Fruit fly (Drosophila melanogaster): ENCODE data around the gene Hus1-like.

Gene Hus1-like

DNA sequence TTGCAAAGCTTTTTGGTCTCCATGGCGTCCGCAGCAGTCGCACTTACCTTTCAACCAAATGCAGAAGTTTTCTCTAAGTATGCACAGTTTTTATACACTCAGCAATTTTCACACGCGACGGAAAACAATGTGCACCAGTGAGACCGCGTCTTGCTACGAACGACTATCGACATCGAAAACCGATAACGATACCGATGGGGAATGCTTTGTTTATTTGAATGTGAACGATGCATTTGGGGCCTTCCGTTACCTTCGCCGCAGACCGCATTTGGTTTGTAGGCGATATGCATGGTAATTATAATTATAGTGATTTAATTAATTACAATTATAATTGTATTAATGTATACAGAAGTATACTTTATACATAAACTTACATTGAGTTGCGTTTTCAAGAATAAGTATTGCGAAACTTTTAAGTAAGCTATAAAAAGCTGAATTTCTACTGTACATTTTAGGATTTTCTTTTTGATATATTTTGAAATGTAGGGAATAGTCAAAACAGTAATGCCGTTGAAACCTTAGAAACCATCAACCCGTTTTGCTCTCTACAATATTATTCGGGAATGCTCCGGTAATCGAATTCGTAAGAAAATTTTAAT lies at the start of gene Hus1-like, which contains the start of gene ctrip:
TSS of gene Hus1-like (minus strand) at position 161 of the 599 bp plus-strand sequence.
TSS of gene ctrip (minus strand) at position 161 of the 599 bp plus-strand sequence.
- 0 out of 2 replicates have a peak, but pooled peaks have one; percentile 14 for TF ChIP-seq CG12605 (GFP tag; IDR thresholded peaks at IDR 0.05)
- TF ChIP-seq fd96Ca (GFP tag; IDR thresholded peaks at IDR 0.05), result 0 out of 3 replicates have a peak, but pooled peaks have one; percentile 36
- peak; percentile 27 for TF ChIP-seq EcR (GFP tag; optimal IDR thresholded peaks at IDR 0.05)
- TF ChIP-seq CG17806 (tag; optimal IDR thresholded peaks at IDR 0.05), result no peak

- no peak for TF ChIP-seq CG9948 (tag; optimal IDR thresholded peaks at IDR 0.05)
- no peak for TF ChIP-seq Snoo (tag; optimal IDR thresholded peaks at IDR 0.05)
- TF ChIP-seq Pif1A (GFP tag; optimal IDR thresholded peaks at IDR 0.05), result no peak
- no peak for TF ChIP-seq Pif1B (GFP tag; optimal IDR thresholded peaks at IDR 0.05)
- TF ChIP-seq CG8159 (tag; optimal IDR thresholded peaks at IDR 0.05), result no peak
- no peak for TF ChIP-seq fd96Ca (GFP tag; IDR thresholded peaks at IDR 0.05)
- no peak for TF ChIP-seq D1 (tag; optimal IDR thresholded peaks at IDR 0.05)
- no peak for TF ChIP-seq gl (tag; optimal IDR thresholded peaks at IDR 0.05)
- TF ChIP-seq EcR (GFP tag; optimal IDR thresholded peaks at IDR 0.05), result no peak
- TF ChIP-seq CG32121 (GFP tag; IDR thresholded peaks at IDR 0.05), result no peak
- no peak for TF ChIP-seq rn (GFP tag; IDR thresholded peaks at IDR 0.05)
- TF ChIP-seq CG15710 (tag; optimal IDR thresholded peaks at IDR 0.05), result no peak
- no peak for TF ChIP-seq Ets98B (GFP tag; IDR thresholded peaks at IDR 0.05)
- TF ChIP-seq CG8301 (tag; optimal IDR thresholded peaks at IDR 0.05), result no peak
- TF ChIP-seq CG14655 (GFP tag; optimal IDR thresholded peaks at IDR 0.05), result no peak
These were observed 49.2 kb upstream of the Hus1-like start for dm6 chr3R:4861144-4861543.

DNA sequence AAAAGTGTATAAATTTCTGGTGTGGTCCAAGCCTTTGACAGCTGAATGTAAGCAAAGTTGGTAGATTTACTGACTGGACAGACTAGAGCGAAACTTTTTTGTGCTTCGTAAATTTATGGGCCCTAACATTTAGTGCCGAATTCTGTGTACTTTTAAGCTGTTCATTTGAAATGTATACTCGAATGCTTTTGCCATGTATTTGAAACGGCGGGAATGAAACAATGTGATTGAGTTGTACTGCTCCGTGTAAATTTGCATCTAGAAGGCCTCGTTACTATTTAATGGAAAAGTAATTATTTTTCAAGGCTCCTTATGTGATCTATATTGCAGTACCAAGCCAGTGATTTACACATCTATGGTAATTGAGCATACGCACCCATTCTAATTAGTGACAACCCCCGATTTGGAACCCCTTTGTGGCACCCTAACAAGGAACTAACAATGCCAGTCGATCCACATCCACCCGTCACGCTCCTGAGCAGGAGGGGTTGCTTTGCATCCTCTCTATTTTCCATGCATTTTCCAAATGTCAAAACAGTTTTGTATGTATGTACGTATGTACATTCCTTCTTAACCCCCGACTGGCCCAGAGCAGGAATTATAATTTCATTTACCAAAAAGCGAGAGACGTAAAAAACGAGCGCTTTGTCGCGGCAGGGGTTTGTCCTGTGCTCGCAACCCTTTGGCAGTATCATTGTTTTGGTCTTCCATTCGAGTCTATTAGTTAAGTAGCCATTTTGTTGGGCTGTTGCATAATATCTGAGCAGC lies 46.8 kb upstream of the Hus1-like start:
- TF ChIP-seq EcR (GFP tag; optimal IDR thresholded peaks at IDR 0.05) (no peak), Ets98B (GFP tag; IDR thresholded peaks at IDR 0.05) (no peak), gl (tag; optimal IDR thresholded peaks at IDR 0.05) (no peak), Pif1B (GFP tag; optimal IDR thresholded peaks at IDR 0.05) (no peak), CG14655 (GFP tag; optimal IDR thresholded peaks at IDR 0.05) (no peak), CG13204 (GFP tag; optimal IDR thresholded peaks at IDR 0.05) (no peak), CG10348 (GFP tag; IDR thresholded peaks at IDR 0.05) (no peak), rn (GFP tag; IDR thresholded peaks at IDR 0.05) (no peak), Snoo (tag; optimal IDR thresholded peaks at IDR 0.05) (no peak), CG32121 (GFP tag; IDR thresholded peaks at IDR 0.05) (no peak), CG34367 (tag; optimal IDR thresholded peaks at IDR 0.05) (no peak)

DNA sequence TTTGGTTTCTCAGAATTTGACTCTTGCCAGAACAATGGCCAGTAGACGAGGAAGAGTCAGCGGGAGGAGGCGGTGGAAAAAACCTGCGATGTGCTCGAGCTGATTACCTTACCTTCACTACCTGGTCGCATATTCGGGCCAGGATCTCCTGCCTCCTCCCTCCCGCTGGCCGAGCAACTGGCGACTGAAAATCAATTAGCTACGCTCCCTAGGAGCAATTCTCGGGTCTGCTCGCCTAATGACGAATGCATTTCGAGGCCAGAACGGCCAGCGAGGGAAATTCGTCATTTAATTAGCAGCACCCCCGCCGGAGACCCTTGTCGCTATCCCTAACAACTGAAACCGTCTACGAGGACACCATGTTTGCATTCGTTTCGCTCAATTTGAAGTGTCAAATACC lies 46.1 kb upstream of the Hus1-like start:
- TF ChIP-seq CG15710 (tag; optimal IDR thresholded peaks at IDR 0.05) (no peak), CG8159 (tag; optimal IDR thresholded peaks at IDR 0.05) (no peak), CG12605 (GFP tag; IDR thresholded peaks at IDR 0.05) (no peak), Ets98B (GFP tag; IDR thresholded peaks at IDR 0.05) (no peak), Snoo (tag; optimal IDR thresholded peaks at IDR 0.05) (no peak), EcR (GFP tag; optimal IDR thresholded peaks at IDR 0.05) (no peak), CG17806 (tag; optimal IDR thresholded peaks at IDR 0.05) (no peak), CG8301 (tag; optimal IDR thresholded peaks at IDR 0.05) (no peak), CG4496 (GFP tag; IDR thresholded peaks at IDR 0.05) (no peak), Pif1B (GFP tag; optimal IDR thresholded peaks at IDR 0.05) (no peak), CG34367 (tag; optimal IDR thresholded peaks at IDR 0.05) (no peak), gl (tag; optimal IDR thresholded peaks at IDR 0.05) (no peak), fd96Ca (GFP tag; IDR thresholded peaks at IDR 0.05) (no peak), CG13204 (GFP tag; optimal IDR thresholded peaks at IDR 0.05) (no peak), CG10348 (GFP tag; IDR thresholded peaks at IDR 0.05) (no peak), CG32121 (GFP tag; IDR thresholded peaks at IDR 0.05) (no peak), Pif1A (GFP tag; optimal IDR thresholded peaks at IDR 0.05) (no peak), CG9948 (tag; optimal IDR thresholded peaks at IDR 0.05) (no peak), D1 (tag; optimal IDR thresholded peaks at IDR 0.05) (no peak)

DNA sequence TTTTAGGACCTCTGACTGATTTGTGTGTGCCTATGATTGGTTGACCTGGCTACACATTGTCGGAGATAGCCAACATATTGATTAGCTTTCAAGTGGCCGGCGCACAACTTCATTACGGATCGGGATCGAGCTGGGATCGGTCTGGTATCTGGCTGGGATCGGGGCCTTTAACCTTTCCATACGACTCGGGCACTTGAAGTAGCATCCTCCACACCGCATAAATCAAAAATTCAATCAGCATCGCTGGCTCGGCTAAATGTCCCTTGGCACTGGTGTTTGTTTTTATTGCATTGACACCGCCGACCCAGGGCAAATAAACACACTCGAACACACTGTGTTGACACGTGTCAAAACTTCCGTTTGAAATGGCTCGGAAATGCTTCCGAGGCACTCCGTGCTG lies 43.8 kb upstream of the Hus1-like start:
- no peak for TF ChIP-seq CG10348 (GFP tag; IDR thresholded peaks at IDR 0.05)
- no peak for TF ChIP-seq rn (GFP tag; IDR thresholded peaks at IDR 0.05)
- no peak for TF ChIP-seq Pif1B (GFP tag; optimal IDR thresholded peaks at IDR 0.05)
- TF ChIP-seq CG12605 (GFP tag; IDR thresholded peaks at IDR 0.05), result no peak
- TF ChIP-seq CG32121 (GFP tag; IDR thresholded peaks at IDR 0.05), result no peak
- no peak for TF ChIP-seq Ets98B (GFP tag; IDR thresholded peaks at IDR 0.05)
- no peak for TF ChIP-seq CG34367 (tag; optimal IDR thresholded peaks at IDR 0.05)
- no peak for TF ChIP-seq fd96Ca (GFP tag; IDR thresholded peaks at IDR 0.05)
- no peak for TF ChIP-seq CG15710 (tag; optimal IDR thresholded peaks at IDR 0.05)
- TF ChIP-seq EcR (GFP tag; optimal IDR thresholded peaks at IDR 0.05), result no peak
- TF ChIP-seq CG9948 (tag; optimal IDR thresholded peaks at IDR 0.05), result no peak
- no peak for TF ChIP-seq Pif1A (GFP tag; optimal IDR thresholded peaks at IDR 0.05)
- no peak for TF ChIP-seq CG13204 (GFP tag; optimal IDR thresholded peaks at IDR 0.05)
- TF ChIP-seq CG8301 (tag; optimal IDR thresholded peaks at IDR 0.05), result no peak
- no peak for TF ChIP-seq Snoo (tag; optimal IDR thresholded peaks at IDR 0.05)
- no peak for TF ChIP-seq CG17806 (tag; optimal IDR thresholded peaks at IDR 0.05)
- no peak for TF ChIP-seq CG8159 (tag; optimal IDR thresholded peaks at IDR 0.05)
- TF ChIP-seq gl (tag; optimal IDR thresholded peaks at IDR 0.05), result no peak
- TF ChIP-seq CG4496 (GFP tag; IDR thresholded peaks at IDR 0.05), result no peak
- TF ChIP-seq CG14655 (GFP tag; optimal IDR thresholded peaks at IDR 0.05), result no peak

Data from whole organism, pupa.